Fruit fly (Drosophila melanogaster): Measurements from ENCODE around the gene CG10466.

CG10466 gene

DNA sequence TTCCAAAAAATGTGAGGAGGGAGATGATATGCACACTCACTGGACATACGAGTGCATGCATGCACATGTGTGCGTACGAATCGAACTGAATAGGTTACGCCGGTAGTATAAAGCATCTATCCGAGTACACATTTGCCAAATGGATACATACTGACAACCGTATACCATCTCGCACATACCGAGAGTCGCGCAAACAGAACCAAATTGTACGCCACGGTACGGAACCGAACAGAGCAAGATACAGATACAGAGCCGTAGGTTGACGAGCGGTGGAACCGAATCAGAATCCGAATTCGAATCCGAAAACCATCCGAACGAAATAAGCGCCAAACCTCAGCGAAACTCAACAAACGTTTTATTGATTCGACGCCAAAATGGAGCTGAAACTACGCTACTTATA, 36.9 kb upstream of the CG10466 start (continued):
- TF ChIP-seq Dek (tag; optimal IDR thresholded peaks at IDR 0.05): no peak
- TF ChIP-seq CG12071 (GFP tag; optimal IDR thresholded peaks at IDR 0.05): no peak
- TF ChIP-seq CG13894 (tag; optimal IDR thresholded peaks at IDR 0.05): peak; percentile 99
- no peak for TF ChIP-seq sc (optimal IDR thresholded peaks at IDR 0.05)
- no peak for TF ChIP-seq sc (GFP tag; optimal IDR thresholded peaks at IDR 0.05)
- TF ChIP-seq Fer3 (tag; optimal IDR thresholded peaks at IDR 0.05): no peak
- TF ChIP-seq bcd (GFP tag; optimal IDR thresholded peaks at IDR 0.05): no peak
- TF ChIP-seq CG7987 (GFP tag; optimal IDR thresholded peaks at IDR 0.05): no peak
- TF ChIP-seq Asciz (GFP tag; optimal IDR thresholded peaks at IDR 0.05): no peak
- TF ChIP-seq CG12155 (GFP tag; optimal IDR thresholded peaks at IDR 0.05): no peak
- TF ChIP-seq CG6654 (GFP tag; optimal IDR thresholded peaks at IDR 0.05): no peak
- TF ChIP-seq lab (GFP tag; optimal IDR thresholded peaks at IDR 0.05): no peak
- 0 out of 3 replicates have a peak, but pooled peaks have one; percentile 24 for TF ChIP-seq so (GFP tag; IDR thresholded peaks at IDR 0.05)
- TF ChIP-seq ind (GFP tag; optimal IDR thresholded peaks at IDR 0.05): no peak
- no peak for TF ChIP-seq chn (GFP tag; optimal IDR thresholded peaks at IDR 0.05)
- TF ChIP-seq CG34224 (GFP tag; IDR thresholded peaks at IDR 0.05; ENCODE audit: partially characterized antibody): no peak
- no peak for TF ChIP-seq ro (GFP tag; IDR thresholded peaks at IDR 0.05)
- TF ChIP-seq Dref (GFP tag; IDR thresholded peaks at IDR 0.05): no peak
- TF ChIP-seq CG5180 (GFP tag; optimal IDR thresholded peaks at IDR 0.05): no peak
- no peak for TF ChIP-seq CG7928 (GFP tag; optimal IDR thresholded peaks at IDR 0.05)
- TF ChIP-seq CG15696 (tag; optimal IDR thresholded peaks at IDR 0.05): no peak
- no peak for TF ChIP-seq CG9727 (GFP tag; optimal IDR thresholded peaks at IDR 0.05)
- no peak for TF ChIP-seq CG4730 (GFP tag; IDR thresholded peaks at IDR 0.05)
- TF ChIP-seq lilli (GFP tag; optimal IDR thresholded peaks at IDR 0.05): no peak
- no peak for TF ChIP-seq nerfin-1 (tag; optimal IDR thresholded peaks at IDR 0.05)
- TF ChIP-seq slp2 (GFP tag; optimal IDR thresholded peaks at IDR 0.05): no peak
- TF ChIP-seq nom (GFP tag; optimal IDR thresholded peaks at IDR 0.05): no peak
- TF ChIP-seq CG12104 (GFP tag; optimal IDR thresholded peaks at IDR 0.05): no peak
- no peak for TF ChIP-seq ken (GFP tag; IDR thresholded peaks at IDR 0.05)
- TF ChIP-seq CG5953 (GFP tag; IDR thresholded peaks at IDR 0.05): no peak
- no peak for TF ChIP-seq CG17361 (GFP tag; IDR thresholded peaks at IDR 0.05)
- TF ChIP-seq YL-1 (GFP tag; optimal IDR thresholded peaks at IDR 0.05): no peak
- no peak for TF ChIP-seq CG8944 (GFP tag; optimal IDR thresholded peaks at IDR 0.05)
- no peak for TF ChIP-seq caup (GFP tag; optimal IDR thresholded peaks at IDR 0.05; ENCODE audit: severe bottlenecking)
- TF ChIP-seq E2f2 (GFP tag; IDR thresholded peaks at IDR 0.05): no peak
- no peak for TF ChIP-seq tap (tag; optimal IDR thresholded peaks at IDR 0.05)
- TF ChIP-seq sens-2 (GFP tag; IDR thresholded peaks at IDR 0.05): no peak
- no peak for TF ChIP-seq tio (GFP tag; optimal IDR thresholded peaks at IDR 0.05)
- TF ChIP-seq sima (GFP tag; optimal IDR thresholded peaks at IDR 0.05): no peak
- peak; percentile 17 for TF ChIP-seq mirr (GFP tag; optimal IDR thresholded peaks at IDR 0.05)
- TF ChIP-seq CG2202 (tag; optimal IDR thresholded peaks at IDR 0.05): no peak

DNA sequence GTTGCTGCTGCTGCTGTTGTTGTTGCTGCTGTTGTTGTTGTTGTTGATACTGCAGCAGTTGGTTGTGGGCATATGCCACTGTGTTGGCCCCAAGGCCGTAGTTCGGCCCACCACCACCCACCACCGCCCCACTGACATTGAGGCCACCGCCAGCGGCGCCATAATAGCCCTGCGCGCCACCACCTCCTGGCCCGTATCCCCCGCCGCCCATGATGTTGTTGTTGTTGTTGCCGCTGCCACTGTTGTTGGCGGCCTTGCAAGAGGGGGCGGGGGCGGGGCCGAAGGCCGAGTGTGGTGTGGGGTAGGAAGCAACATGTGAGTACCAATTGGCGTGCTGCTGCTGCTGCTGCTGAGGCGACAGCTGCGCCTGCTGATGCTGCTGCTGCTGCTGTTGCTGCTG, 35.9 kb upstream of the CG10466 start:
- TF ChIP-seq abd-A (tag; optimal IDR thresholded peaks at IDR 0.05) (peak; percentile 26), chinmo (GFP tag; IDR thresholded peaks at IDR 0.05; ENCODE audit: partially characterized antibody) (peak; percentile 64; the same call in 1 of the 4 replicates), Ada2b (GFP tag; IDR thresholded peaks at IDR 0.05) (no peak), eyg (GFP tag; optimal IDR thresholded peaks at IDR 0.05) (no peak), Adf1 (GFP tag; IDR thresholded peaks at IDR 0.05) (peak; percentile 69), chm (GFP tag; IDR thresholded peaks at IDR 0.05) (0 out of 2 replicates have a peak, but pooled peaks have one; percentile 22), CG1832 (GFP tag; optimal IDR thresholded peaks at IDR 0.05) (peak; percentile 7), cwo (GFP tag; optimal IDR thresholded peaks at IDR 0.05) (no peak), CG4360 (GFP tag; IDR thresholded peaks at IDR 0.05) (peak; percentile 90), da (GFP tag; optimal IDR thresholded peaks at IDR 0.05) (no peak), dysf (GFP tag; IDR thresholded peaks at IDR 0.05) (no peak), Meics (GFP tag; optimal IDR thresholded peaks at IDR 0.05) (no peak), Med (GFP tag) (peak; percentile 7), Hr39 (optimal IDR thresholded peaks at IDR 0.05) (peak; percentile 71), CG8944 (GFP tag; optimal IDR thresholded peaks at IDR 0.05) (no peak)
